Fruit fly (Drosophila melanogaster): Measurements from ENCODE around the gene trh.

trh gene

dm6 chr3L:378072-378423 lies 14.4 kb downstream of the trh start (continued):
- TF ChIP-seq Mes4 (GFP tag; optimal IDR thresholded peaks at IDR 0.05) (no peak), CHES-1-like (GFP tag; optimal IDR thresholded peaks at IDR 0.05) (no peak), run (tag; optimal IDR thresholded peaks at IDR 0.05) (no peak), vnd (GFP tag; IDR thresholded peaks at IDR 0.05; ENCODE audit: partially characterized antibody) (peak; percentile 59; the same call in 2 of the 3 replicates), sqz (GFP tag; optimal IDR thresholded peaks at IDR 0.05) (no peak), CG14050 (GFP tag; IDR thresholded peaks at IDR 0.05) (no peak), oc (tag; optimal IDR thresholded peaks at IDR 0.05) (no peak), CG13775 (GFP tag; optimal IDR thresholded peaks at IDR 0.05) (no peak), Sox102F (GFP tag; optimal IDR thresholded peaks at IDR 0.05) (no peak), NC2α (GFP tag; optimal IDR thresholded peaks at IDR 0.05) (no peak), CG15269 (tag; optimal IDR thresholded peaks at IDR 0.05) (no peak), Vsx1 (GFP tag; optimal IDR thresholded peaks at IDR 0.05) (no peak), CG12659 (GFP tag; optimal IDR thresholded peaks at IDR 0.05) (no peak), Bgb (GFP tag; IDR thresholded peaks at IDR 0.05; ENCODE audit: partially characterized antibody) (peak; percentile 42; the same call in 1 of the 2 replicates), Atf3 (GFP tag; optimal IDR thresholded peaks at IDR 0.05) (no peak), Hmr (GFP tag; optimal IDR thresholded peaks at IDR 0.05) (no peak), ab (GFP tag; optimal IDR thresholded peaks at IDR 0.05) (no peak), twi (tag; optimal IDR thresholded peaks at IDR 0.05) (no peak), Chrac-16 (GFP tag; optimal IDR thresholded peaks at IDR 0.05) (no peak), usp (GFP tag; optimal IDR thresholded peaks at IDR 0.05) (no peak), toy (GFP tag; IDR thresholded peaks at IDR 0.05) (no peak), CG8388 (GFP tag; optimal IDR thresholded peaks at IDR 0.05) (no peak), CG31388 (GFP tag; optimal IDR thresholded peaks at IDR 0.05) (no peak), nerfin-2 (GFP tag; IDR thresholded peaks at IDR 0.05; ENCODE audit: partially characterized antibody) (no peak), BEAF-32 (GFP tag; optimal IDR thresholded peaks at IDR 0.05) (no peak), caup (GFP tag; optimal IDR thresholded peaks at IDR 0.05; ENCODE audit: severe bottlenecking) (no peak), CG11723 (GFP tag; optimal IDR thresholded peaks at IDR 0.05) (no peak), CG9876 (GFP tag; optimal IDR thresholded peaks at IDR 0.05) (no peak), maf-S (GFP tag; optimal IDR thresholded peaks at IDR 0.05) (no peak), Elba2 (GFP tag; optimal IDR thresholded peaks at IDR 0.05) (peak; percentile 28), HmgZ (tag; optimal IDR thresholded peaks at IDR 0.05) (no peak), z (GFP tag; IDR thresholded peaks at IDR 0.05) (no peak), CG17829 (tag; optimal IDR thresholded peaks at IDR 0.05) (no peak), Adf1 (GFP tag; IDR thresholded peaks at IDR 0.05) (peak; percentile 84), bbx (GFP tag; IDR thresholded peaks at IDR 0.05; ENCODE audit: partially characterized antibody) (peak; percentile 60), CG18764 (GFP tag; optimal IDR thresholded peaks at IDR 0.05) (no peak), ham (GFP tag; IDR thresholded peaks at IDR 0.05) (no peak), CG10267 (tag; optimal IDR thresholded peaks at IDR 0.05) (no peak), CG16815 (GFP tag; optimal IDR thresholded peaks at IDR 0.05) (no peak), sob (GFP tag; IDR thresholded peaks at IDR 0.05) (no peak), CG10274 (GFP tag; optimal IDR thresholded peaks at IDR 0.05) (no peak), CG13123 (GFP tag; optimal IDR thresholded peaks at IDR 0.05) (no peak), ewg (GFP tag; optimal IDR thresholded peaks at IDR 0.05) (peak; percentile 90), row (GFP tag; IDR thresholded peaks at IDR 0.05) (no peak), CG17568 (GFP tag; optimal IDR thresholded peaks at IDR 0.05) (no peak), HHEX (GFP tag; optimal IDR thresholded peaks at IDR 0.05) (no peak), Ravus (GFP tag; IDR thresholded peaks at IDR 0.05) (no peak), cas (GFP tag; IDR thresholded peaks at IDR 0.05) (no peak), CG7928 (GFP tag; optimal IDR thresholded peaks at IDR 0.05) (no peak), CG10565 (GFP tag; optimal IDR thresholded peaks at IDR 0.05) (no peak), fd96Cb (tag; optimal IDR thresholded peaks at IDR 0.05) (no peak)
